Fruit fly (Drosophila melanogaster): ENCODE results near the gene Or2a.

Gene Or2a

dm6 chrX:2208641-2209241, 37.3 kb upstream of the Or2a start (continued):
- TF ChIP-seq Xrp1 (GFP tag; IDR thresholded peaks at IDR 0.05) (peak; percentile 14; the same call in 1 of the 2 replicates), CG12942 (GFP tag; optimal IDR thresholded peaks at IDR 0.05) (no peak), CG3847 (GFP tag; IDR thresholded peaks at IDR 0.05) (0 out of 2 replicates have a peak, but pooled peaks have one; percentile 30), zfh2 (GFP tag; optimal IDR thresholded peaks at IDR 0.05) (peak; percentile 15), C15 (GFP tag; IDR thresholded peaks at IDR 0.05) (no peak), Six4 (GFP tag; optimal IDR thresholded peaks at IDR 0.05) (no peak), CG4404 (GFP tag; IDR thresholded peaks at IDR 0.05) (0 out of 2 replicates have a peak, but pooled peaks have one; percentile 27), HHEX (GFP tag; optimal IDR thresholded peaks at IDR 0.05) (no peak), CG8944 (GFP tag; optimal IDR thresholded peaks at IDR 0.05) (no peak), Sox100B (GFP tag; optimal IDR thresholded peaks at IDR 0.05) (no peak), CG11695 (GFP tag; IDR thresholded peaks at IDR 0.05) (no peak), CG10543 (GFP tag; optimal IDR thresholded peaks at IDR 0.05) (peak; percentile 73), E2f1 (GFP tag; IDR thresholded peaks at IDR 0.05) (no peak; the same call in 1 of the 2 replicates), ato (GFP tag; IDR thresholded peaks at IDR 0.05; ENCODE audit: partially characterized antibody) (no peak), al (GFP tag; IDR thresholded peaks at IDR 0.05) (peak; percentile 24; the same call in 1 of the 2 replicates), CG15479 (GFP tag; optimal IDR thresholded peaks at IDR 0.05) (no peak), chinmo (GFP tag; IDR thresholded peaks at IDR 0.05; ENCODE audit: partially characterized antibody) (no peak), CG32767 (GFP tag; IDR thresholded peaks at IDR 0.05) (no peak), salm (tag; optimal IDR thresholded peaks at IDR 0.05) (no peak), cato (GFP tag; optimal IDR thresholded peaks at IDR 0.05; ENCODE audit: borderline replicate concordance) (no peak), Sox102F (GFP tag; optimal IDR thresholded peaks at IDR 0.05) (peak; percentile 35), Ets97D (GFP tag; optimal IDR thresholded peaks at IDR 0.05) (no peak), B-H1 (GFP tag; IDR thresholded peaks at IDR 0.05) (no peak), CG11696 (GFP tag; IDR thresholded peaks at IDR 0.05) (no peak), E2f2 (GFP tag; IDR thresholded peaks at IDR 0.05) (no peak), D19B (GFP tag; optimal IDR thresholded peaks at IDR 0.05) (peak; percentile 8), CG14050 (GFP tag; IDR thresholded peaks at IDR 0.05) (no peak), Med (GFP tag) (peak; percentile 74), Dek (tag; optimal IDR thresholded peaks at IDR 0.05) (no peak), GATAe (GFP tag; conservative IDR thresholded peaks at IDR 0.05) (no peak), Pdp1 (GFP tag; optimal IDR thresholded peaks at IDR 0.05) (peak in 1 of 2 experiments; percentile 16), CG11560 (tag; IDR thresholded peaks at IDR 0.05) (peak; percentile 23; the same call in 1 of the 3 replicates), CG6813 (GFP tag; optimal IDR thresholded peaks at IDR 0.05) (no peak), CG17361 (GFP tag; IDR thresholded peaks at IDR 0.05) (0 out of 3 replicates have a peak, but pooled peaks have one; percentile 20), Hr51 (GFP tag; optimal IDR thresholded peaks at IDR 0.05) (peak in 1 of 2 experiments; percentile 11), vfl (GFP tag; optimal IDR thresholded peaks at IDR 0.05) (no peak), lmd (GFP tag; IDR thresholded peaks at IDR 0.05) (peak; percentile 35; the same call in 1 of the 2 replicates), CG4282 (GFP tag; optimal IDR thresholded peaks at IDR 0.05) (no peak), CG12769 (tag; optimal IDR thresholded peaks at IDR 0.05) (peak; percentile 81), CG2129 (GFP tag; IDR thresholded peaks at IDR 0.05; ENCODE audit: partially characterized antibody) (no peak), Ptx1 (GFP tag; IDR thresholded peaks at IDR 0.05) (peak; percentile 65), CG5180 (GFP tag; optimal IDR thresholded peaks at IDR 0.05) (no peak), Rfx (GFP tag; IDR thresholded peaks at IDR 0.05) (peak; percentile 67), Hmr (GFP tag; optimal IDR thresholded peaks at IDR 0.05) (no peak), sens (GFP tag) (no peak), run (tag; optimal IDR thresholded peaks at IDR 0.05) (no peak), CG2120 (GFP tag; optimal IDR thresholded peaks at IDR 0.05) (peak; percentile 23), btn (GFP tag; optimal IDR thresholded peaks at IDR 0.05) (no peak), wdn (GFP tag; IDR thresholded peaks at IDR 0.05) (no peak), CG8924 (tag; optimal IDR thresholded peaks at IDR 0.05) (no peak)
